Fruit fly (Drosophila melanogaster) ovary, adult (tissue): ENCODE data around the gene Chchd3.

Experiments used
- CG17801 ChIP-seq: fragments of 200-800 bp; optimal IDR thresholded peaks from 2 replicates; lab custom pipeline; 2019; ENCODE audit warnings: missing biosample characterization, mild to moderate bottlenecking, missing genetic modification characterization, moderate library complexity; ENCODE audit not compliant: partially characterized antibody

Chchd3 gene

DNA sequence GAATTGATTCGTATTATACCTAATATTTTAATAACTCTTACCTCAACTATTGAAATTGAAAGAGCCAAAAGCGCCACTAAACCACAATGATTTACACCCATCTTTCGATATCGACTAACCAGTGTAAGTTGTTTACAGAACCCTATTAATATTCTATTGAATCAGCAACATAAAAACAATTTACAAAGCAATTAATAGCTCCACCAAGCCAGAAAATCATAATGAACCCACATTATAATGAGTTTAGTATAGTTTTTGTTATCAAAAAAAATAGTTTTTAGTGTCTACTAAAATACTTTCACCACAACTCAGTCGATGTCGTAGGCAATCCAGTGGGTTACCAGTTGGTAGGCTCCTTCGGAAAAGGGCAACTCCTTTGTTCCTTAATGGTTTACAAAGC is 8.7 kb downstream of the Chchd3 start, which contains the start of gene CG33920:
CG33920 (minus strand) TSS at position 101 of the 400 bp plus-strand sequence.
- TF ChIP-seq CG17801 (GFP tag; lab: Kevin White, UChicago): no peak

DNA sequence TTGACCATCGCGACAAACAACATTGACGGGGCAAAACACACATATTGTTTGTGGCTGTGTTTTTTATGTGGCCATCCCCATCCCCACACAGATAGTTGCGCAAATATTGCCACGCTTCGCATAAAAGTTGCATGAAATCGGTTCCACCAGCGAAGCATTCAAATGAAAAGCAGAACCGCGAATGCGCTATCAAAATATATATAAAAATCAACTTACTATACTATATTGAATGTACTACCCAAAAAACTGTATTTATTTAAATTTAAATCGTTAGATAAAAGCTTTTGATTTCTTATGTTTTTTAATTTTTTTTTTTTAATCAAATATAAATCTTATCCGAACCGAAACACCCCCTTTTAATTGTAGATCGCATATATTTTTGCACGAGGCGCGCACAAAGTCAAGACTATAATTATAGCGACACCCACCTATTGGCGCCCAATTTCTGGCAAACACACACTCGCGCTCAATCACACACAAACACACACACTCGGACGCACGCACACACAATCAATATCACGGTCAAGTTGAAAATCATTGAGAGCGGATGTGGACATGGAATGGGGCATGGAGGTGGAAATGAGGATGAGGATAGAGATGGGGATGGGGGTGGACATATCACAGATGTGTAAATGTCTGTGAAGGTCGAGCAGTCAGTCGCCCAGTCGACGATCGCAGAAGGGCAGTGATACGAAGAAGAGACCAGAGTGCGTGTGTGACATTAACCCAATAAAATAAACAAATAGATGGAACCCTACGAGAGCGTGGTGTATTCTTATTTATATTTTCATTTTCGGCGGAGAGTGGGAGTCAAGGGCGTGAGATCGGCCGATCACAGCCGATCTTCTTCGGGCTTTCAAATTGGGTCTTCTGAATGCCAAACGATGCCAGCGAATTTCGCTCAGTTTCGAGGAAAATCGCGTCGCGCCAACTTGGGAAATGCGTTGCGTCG is 15.0 kb downstream of the Chchd3 start, which contains the start of gene CanA1:
CanA1 (plus strand) TSS at position 902 of the 952 bp plus-strand sequence.
- no peak for TF ChIP-seq CG17801 (GFP tag; lab: Kevin White, UChicago)

DNA sequence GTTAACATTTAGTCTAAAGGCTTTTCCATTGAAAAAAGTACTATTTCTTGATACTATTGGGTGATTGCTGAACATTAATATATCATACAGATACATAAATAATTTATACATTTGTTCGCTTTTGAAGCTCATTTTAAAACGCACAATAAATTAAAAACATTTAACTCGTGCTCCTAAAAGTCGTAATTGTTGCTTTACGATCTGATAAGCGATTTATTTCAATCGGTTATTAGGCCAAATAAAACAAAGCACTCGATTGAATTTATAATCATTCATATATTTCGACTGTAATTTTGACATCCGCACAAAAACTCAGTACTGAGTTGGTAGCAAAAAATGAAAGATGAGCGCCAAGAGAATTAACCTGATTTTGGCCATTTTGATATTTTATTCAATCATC is 18.7 kb downstream of the Chchd3 start, which contains the start of gene CG33773:
CG33773 (plus strand) TSS at position 301 of the 400 bp plus-strand sequence.
- TF ChIP-seq CG17801 (GFP tag; lab: Kevin White, UChicago): no peak

DNA sequence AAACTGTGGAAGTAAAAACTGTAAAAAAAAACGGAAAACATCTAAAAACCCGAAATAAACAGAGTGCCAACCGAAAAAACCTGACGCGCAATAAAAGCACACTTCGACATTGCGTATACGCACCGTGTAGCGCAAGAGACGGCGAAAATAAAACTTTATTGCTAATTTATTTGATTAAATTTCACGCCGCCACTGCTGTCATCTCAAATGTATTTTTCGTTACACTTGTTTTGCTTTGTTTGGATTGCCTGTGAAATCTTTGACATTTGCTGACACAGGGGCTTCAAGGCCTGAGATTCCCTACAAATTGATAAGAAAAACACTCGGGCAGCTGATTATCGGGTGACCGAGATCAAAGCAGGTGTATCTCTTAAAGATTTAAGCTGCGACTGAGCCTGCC is 33.0 kb downstream of the Chchd3 start:
- TF ChIP-seq CG17801 (GFP tag; lab: Kevin White, UChicago): no peak

DNA sequence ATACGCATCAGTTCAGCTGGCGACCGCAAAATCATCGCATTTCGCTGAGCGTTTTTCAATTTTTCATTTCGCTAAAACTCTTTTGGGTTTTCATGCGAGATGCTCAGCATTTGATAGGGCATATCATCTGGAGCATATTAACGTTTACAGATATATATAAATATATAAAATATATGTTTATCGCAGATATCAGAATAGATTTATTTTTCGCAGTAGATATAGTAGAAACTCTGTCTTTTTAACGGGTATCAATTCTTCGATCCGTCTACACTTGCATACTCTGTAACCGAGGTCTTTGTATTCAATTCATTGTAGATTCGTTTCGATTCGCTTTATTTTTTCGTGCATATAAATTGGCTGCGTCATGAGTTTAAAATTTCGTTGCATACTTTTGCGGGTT is 34.1 kb downstream of the Chchd3 start:
- TF ChIP-seq CG17801 (GFP tag; lab: Kevin White, UChicago): no peak

DNA sequence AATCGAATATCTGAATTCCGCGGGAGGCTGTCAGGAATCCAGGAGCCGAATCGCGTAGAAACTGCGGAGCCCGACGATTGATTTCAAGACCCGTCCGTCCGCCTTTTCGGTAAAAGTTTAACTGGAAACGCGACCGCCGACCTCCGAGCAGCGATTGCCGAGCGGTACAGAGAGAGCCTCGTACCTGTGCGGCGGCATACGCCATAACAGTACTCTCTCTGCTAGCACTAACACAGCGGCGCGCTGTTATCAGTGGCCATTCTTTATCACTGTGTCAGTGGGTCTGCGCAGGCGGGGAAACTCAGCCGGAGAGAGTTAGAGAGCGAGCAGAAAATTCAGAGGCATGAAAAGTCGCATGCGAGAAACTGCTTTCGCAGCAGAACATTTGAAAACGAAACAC is 37.0 kb downstream of the Chchd3 start, which contains the start of gene 5-HT7:
5-HT7 (minus strand) TSS at position 161 of the 400 bp plus-strand sequence.
- TF ChIP-seq CG17801 (GFP tag; lab: Kevin White, UChicago): no peak

DNA sequence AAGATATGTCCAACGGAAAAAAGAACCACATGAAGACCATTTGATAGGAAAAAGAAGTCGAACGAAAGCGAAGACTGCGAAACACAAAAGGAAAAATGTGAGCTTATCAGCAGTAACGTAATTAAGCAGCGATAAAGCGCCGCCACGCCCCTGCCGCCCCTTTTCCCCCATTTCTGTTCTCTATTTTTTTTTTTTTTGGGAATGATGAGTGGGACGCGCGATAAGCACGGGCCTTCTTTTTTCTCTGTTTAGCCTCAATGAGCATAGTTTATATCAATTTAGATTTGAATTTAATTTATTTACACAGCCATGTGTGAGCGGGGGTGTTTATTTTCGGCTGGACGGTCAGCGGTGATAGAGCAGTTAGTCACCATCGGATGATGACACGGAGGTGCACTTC is 43.6 kb downstream of the Chchd3 start:
- TF ChIP-seq CG17801 (GFP tag; lab: Kevin White, UChicago): no peak

DNA sequence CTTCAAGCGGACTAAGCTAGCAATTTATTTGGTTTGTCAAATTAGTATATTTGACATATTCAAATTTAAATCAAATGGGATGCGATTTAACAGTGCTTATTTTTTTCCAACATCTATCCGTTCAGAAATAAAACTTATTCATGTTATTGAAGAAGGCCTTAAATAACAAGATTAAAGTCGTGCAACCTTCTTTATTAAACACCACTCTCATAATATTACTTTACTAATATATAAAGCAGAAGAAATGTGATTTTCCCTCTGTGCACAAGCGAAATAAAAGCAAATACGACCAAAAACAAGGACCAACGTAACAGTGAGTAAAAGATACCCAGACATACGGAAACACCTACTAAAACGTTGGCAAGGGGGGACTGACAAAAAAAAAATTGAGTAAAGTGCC is 47.1 kb downstream of the Chchd3 start:
- TF ChIP-seq CG17801 (GFP tag; lab: Kevin White, UChicago): no peak
